Worm (Caenorhabditis elegans) whole organism, mixed stage, embryonic: ENCODE measurements around the gene hst-3.2.

Source experiments
- ceh-83 ChIP-seq: fragments of 200-800 bp; sonication (Bioruptor generic); optimal IDR thresholded peaks from 2 replicates; lab custom pipeline; 2018; ENCODE audit warnings: mild to moderate bottlenecking, missing genetic modification characterization, missing compliant biosample characterization
- elt-3 ChIP-seq: fragments of 150-350 bp; optimal IDR thresholded peaks from 2 replicates; lab custom pipeline; 2014; ENCODE audit warnings: missing biosample characterization, missing genetic modification characterization
- lsy-2 ChIP-seq: fragments of 150-350 bp; optimal IDR thresholded peaks from 2 replicates; lab custom pipeline; 2014; ENCODE audit warnings: missing biosample characterization, missing genetic modification characterization
- mab-5 ChIP-seq: fragments of 150-350 bp; optimal IDR thresholded peaks from 2 replicates; lab custom pipeline; 2014; ENCODE audit warnings: missing biosample characterization, missing genetic modification characterization
- mep-1 ChIP-seq: fragments of 150-350 bp; optimal IDR thresholded peaks from 2 replicates; lab custom pipeline; 2017; ENCODE audit warnings: missing biosample characterization, missing genetic modification reagents, missing genetic modification characterization, inconsistent platforms
- nhr-2 ChIP-seq: fragments of 150-350 bp; optimal IDR thresholded peaks from 2 replicates; lab custom pipeline; 2014; ENCODE audit warnings: missing biosample characterization, missing genetic modification characterization
- nhr-237 ChIP-seq: fragments of 150-350 bp; optimal IDR thresholded peaks from 2 replicates; lab custom pipeline; 2014; ENCODE audit warnings: missing biosample characterization, missing genetic modification characterization
- nhr-76 ChIP-seq: sonication (generic microtip); optimal IDR thresholded peaks from 2 replicates; lab custom pipeline; 2017; ENCODE audit warnings: missing biosample characterization, missing genetic modification characterization
- unc-39 ChIP-seq: fragments of 150-350 bp; optimal IDR thresholded peaks from 2 replicates; lab custom pipeline; 2014; ENCODE audit warnings: missing biosample characterization, missing genetic modification characterization
- unc-62 ChIP-seq: fragments of 150-350 bp; optimal IDR thresholded peaks from 2 replicates; lab custom pipeline; 2014; ENCODE audit warnings: missing biosample characterization, missing genetic modification reagents, missing genetic modification characterization
- ztf-11 ChIP-seq: fragments of 150-350 bp; optimal IDR thresholded peaks from 2 replicates; lab custom pipeline; 2014; ENCODE audit warnings: missing biosample characterization, missing genetic modification characterization

DNA sequence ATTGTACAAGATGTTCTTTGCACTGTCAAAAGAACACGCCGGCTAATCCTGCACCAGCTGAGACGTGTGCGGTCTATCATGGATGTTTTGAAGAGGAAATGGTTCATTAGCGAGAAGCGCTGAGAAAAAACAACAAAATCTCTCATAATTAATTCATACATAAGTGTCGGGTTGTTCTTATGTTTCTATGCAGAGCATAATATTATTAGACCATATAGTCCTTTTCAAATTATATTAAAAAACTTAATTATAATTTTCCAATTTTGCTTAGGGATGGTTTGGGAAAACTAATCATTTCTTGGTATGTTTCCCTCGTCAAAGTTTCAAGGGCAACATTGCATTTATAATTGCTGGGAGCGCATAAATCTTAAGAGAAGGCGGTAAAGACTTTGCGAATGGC, 2.1 kb downstream of the hst-3.2 start:
- TF ChIP-seq unc-62 (GFP tag; lab: Kevin White, UChicago) (no peak), lsy-2 (tag; lab: Kevin White, UChicago) (no peak), unc-39 (tag; lab: Kevin White, UChicago) (no peak), elt-3 (tag; lab: Kevin White, UChicago) (no peak), nhr-237 (no peak), ztf-11 (tag; lab: Kevin White, UChicago) (no peak), mab-5 (tag; lab: Kevin White, UChicago) (no peak), nhr-2 (tag; lab: Kevin White, UChicago) (peak; percentile 6), nhr-76 (tag; lab: Kevin White, UChicago) (no peak), mep-1 (tag; lab: Kevin White, UChicago) (no peak), ceh-83 (GFP tag; lab: Kevin White, UChicago) (no peak)
